Fruit fly (Drosophila melanogaster): ENCODE measurements around the gene CG5004.

Gene CG5004

dm6 chrX:17129733-17130466 is 22.5 kb downstream of the CG5004 start (continued):
- TF ChIP-seq CG16815 (GFP tag; optimal IDR thresholded peaks at IDR 0.05) (peak; percentile 9), Ptx1 (GFP tag; IDR thresholded peaks at IDR 0.05) (peak; percentile 83), ewg (GFP tag; optimal IDR thresholded peaks at IDR 0.05) (peak; percentile 55), mam (GFP tag; optimal IDR thresholded peaks at IDR 0.05) (peak; percentile 23), pita (GFP tag; optimal IDR thresholded peaks at IDR 0.05) (no peak), CG6765 (GFP tag; optimal IDR thresholded peaks at IDR 0.05) (peak; percentile 79), Doc3 (GFP tag; IDR thresholded peaks at IDR 0.05; ENCODE audit: partially characterized antibody) (no peak), Dek (tag; optimal IDR thresholded peaks at IDR 0.05) (peak; percentile 79), gt (GFP tag; IDR thresholded peaks at IDR 0.05) (no peak), ab (GFP tag; optimal IDR thresholded peaks at IDR 0.05) (no peak), dmrt11E (tag; optimal IDR thresholded peaks at IDR 0.05) (peak; percentile 69), sob (GFP tag; IDR thresholded peaks at IDR 0.05) (peak; percentile 73), CG4707 (GFP tag; optimal IDR thresholded peaks at IDR 0.05) (peak; percentile 8), zf30C (GFP tag; optimal IDR thresholded peaks at IDR 0.05) (peak; percentile 79), grau (tag; optimal IDR thresholded peaks at IDR 0.05) (peak; percentile 88), esg (GFP tag; conservative IDR thresholded peaks at IDR 0.05) (peak; percentile 73), Xrp1 (GFP tag; IDR thresholded peaks at IDR 0.05) (peak; percentile 84), CG12104 (GFP tag; optimal IDR thresholded peaks at IDR 0.05) (peak; percentile 75), CG1792 (GFP tag; optimal IDR thresholded peaks at IDR 0.05) (no peak), CG13424 (tag; optimal IDR thresholded peaks at IDR 0.05) (peak; percentile 82), twi (tag; optimal IDR thresholded peaks at IDR 0.05) (peak; percentile 23), CHES-1-like (GFP tag; optimal IDR thresholded peaks at IDR 0.05) (no peak), Hmx (GFP tag; optimal IDR thresholded peaks at IDR 0.05) (no peak), CG11093 (GFP tag; IDR thresholded peaks at IDR 0.05) (peak; percentile 64; the same call in 2 of the 3 replicates), danr (GFP tag; IDR thresholded peaks at IDR 0.05) (peak; percentile 64), pb (GFP tag; optimal IDR thresholded peaks at IDR 0.05) (no peak), repo (GFP tag; optimal IDR thresholded peaks at IDR 0.05) (no peak), D19B (GFP tag; optimal IDR thresholded peaks at IDR 0.05) (peak; percentile 68), HmgD (GFP tag; optimal IDR thresholded peaks at IDR 0.05) (no peak), jigr1 (GFP tag; IDR thresholded peaks at IDR 0.05) (no peak), CG12769 (tag; optimal IDR thresholded peaks at IDR 0.05) (no peak), dysf (GFP tag; IDR thresholded peaks at IDR 0.05) (peak; percentile 84), CG8359 (GFP tag; optimal IDR thresholded peaks at IDR 0.05; ENCODE audit: borderline replicate concordance) (peak; percentile 36), CG5180 (GFP tag; optimal IDR thresholded peaks at IDR 0.05) (peak; percentile 57), unpg (GFP tag; optimal IDR thresholded peaks at IDR 0.05) (peak; percentile 87), CG33213 (GFP tag; optimal IDR thresholded peaks at IDR 0.05) (peak; percentile 7), Bteb2 (GFP tag; optimal IDR thresholded peaks at IDR 0.05) (no peak), CG7928 (GFP tag; optimal IDR thresholded peaks at IDR 0.05) (peak; percentile 22), Side (GFP tag; optimal IDR thresholded peaks at IDR 0.05) (no peak), CG1602 (GFP tag; optimal IDR thresholded peaks at IDR 0.05) (peak; percentile 59), lbe (GFP tag; optimal IDR thresholded peaks at IDR 0.05) (peak; percentile 48), CG6175 (GFP tag; IDR thresholded peaks at IDR 0.05) (no peak), CG11085 (GFP tag; IDR thresholded peaks at IDR 0.05) (no peak), CG8089 (GFP tag; optimal IDR thresholded peaks at IDR 0.05) (no peak), CG17802 (tag; optimal IDR thresholded peaks at IDR 0.05) (no peak), TFAM (GFP tag; optimal IDR thresholded peaks at IDR 0.05) (no peak), shn (GFP tag; optimal IDR thresholded peaks at IDR 0.05) (no peak), CG7839 (tag; optimal IDR thresholded peaks at IDR 0.05) (peak; percentile 90), Kr (GFP tag; optimal IDR thresholded peaks at IDR 0.05) (no peak), ken (GFP tag; IDR thresholded peaks at IDR 0.05) (peak; percentile 69; the same call in 1 of the 3 replicates)

Data from whole organism, embryonic.